Fruit fly (Drosophila melanogaster): ENCODE data around the gene CG8833.

CG8833 gene

dm6 chr3L:13905515-13905914 lies 23.3 kb downstream of the CG8833 start (continued):
- no peak for TF ChIP-seq z (GFP tag; IDR thresholded peaks at IDR 0.05)
- no peak for TF ChIP-seq CG10431 (GFP tag; optimal IDR thresholded peaks at IDR 0.05)
- peak; percentile 69 for TF ChIP-seq CG2712 (tag; optimal IDR thresholded peaks at IDR 0.05)
- TF ChIP-seq CG33213 (GFP tag; optimal IDR thresholded peaks at IDR 0.05): no peak
- no peak for TF ChIP-seq CG10959 (GFP tag; IDR thresholded peaks at IDR 0.05)
- TF ChIP-seq CG34376 (GFP tag; optimal IDR thresholded peaks at IDR 0.05): peak; percentile 75
- no peak for TF ChIP-seq btn (GFP tag; optimal IDR thresholded peaks at IDR 0.05)
- peak; percentile 59 for TF ChIP-seq CrebB (tag; optimal IDR thresholded peaks at IDR 0.05)
- TF ChIP-seq chinmo (GFP tag; IDR thresholded peaks at IDR 0.05; ENCODE audit: partially characterized antibody): no peak
- TF ChIP-seq CG8281 (tag; optimal IDR thresholded peaks at IDR 0.05): peak; percentile 9
- TF ChIP-seq sd (tag; optimal IDR thresholded peaks at IDR 0.05): peak; percentile 37
- TF ChIP-seq CG1024 (GFP tag; IDR thresholded peaks at IDR 0.05): no peak
- TF ChIP-seq CG10321 (GFP tag; IDR thresholded peaks at IDR 0.05): no peak
- no peak for TF ChIP-seq sr (GFP tag; IDR thresholded peaks at IDR 0.05)
- TF ChIP-seq CG9817 (tag; optimal IDR thresholded peaks at IDR 0.05): peak; percentile 40
- TF ChIP-seq slou (GFP tag; optimal IDR thresholded peaks at IDR 0.05): no peak
- no peak for TF ChIP-seq Atf3 (GFP tag; optimal IDR thresholded peaks at IDR 0.05)
- peak; percentile 33 for TF ChIP-seq B-H2 (GFP tag; optimal IDR thresholded peaks at IDR 0.05)
- no peak for TF ChIP-seq kah (GFP tag; optimal IDR thresholded peaks at IDR 0.05)
- peak in 1 of 2 experiments; percentile 49 for TF ChIP-seq dpn (GFP tag; optimal IDR thresholded peaks at IDR 0.05)
- no peak for TF ChIP-seq CG16813 (GFP tag; IDR thresholded peaks at IDR 0.05; ENCODE audit: partially characterized antibody)
- no peak for TF ChIP-seq CG8290 (GFP tag; optimal IDR thresholded peaks at IDR 0.05)
- TF ChIP-seq CG8290 (tag; optimal IDR thresholded peaks at IDR 0.05): no peak
- TF ChIP-seq Nf-YB (GFP tag; optimal IDR thresholded peaks at IDR 0.05): peak; percentile 33
- no peak for TF ChIP-seq psq (GFP tag; optimal IDR thresholded peaks at IDR 0.05)
- TF ChIP-seq Adf1 (GFP tag; IDR thresholded peaks at IDR 0.05): no peak
- TF ChIP-seq CG43689 (GFP tag; IDR thresholded peaks at IDR 0.05): 0 out of 2 replicates have a peak, but pooled peaks have one; percentile 27
- TF ChIP-seq CG3995 (GFP tag; optimal IDR thresholded peaks at IDR 0.05): no peak
- TF ChIP-seq exex (tag; optimal IDR thresholded peaks at IDR 0.05): peak; percentile 18
- TF ChIP-seq CG31224 (GFP tag; IDR thresholded peaks at IDR 0.05): peak; percentile 25; the same call in 1 of the 2 replicates
- no peak for TF ChIP-seq chif (GFP tag; optimal IDR thresholded peaks at IDR 0.05)
- TF ChIP-seq CG12071 (GFP tag; optimal IDR thresholded peaks at IDR 0.05): peak; percentile 16

dm6 chr3L:13904426-13904825 lies 24.4 kb downstream of the CG8833 start:
- TF ChIP-seq lilli (GFP tag; optimal IDR thresholded peaks at IDR 0.05) (no peak), chinmo (GFP tag; IDR thresholded peaks at IDR 0.05; ENCODE audit: partially characterized antibody) (0 out of 4 replicates have a peak, but pooled peaks have one; percentile 64), Med (GFP tag) (peak; percentile 39), ci (GFP tag; IDR thresholded peaks at IDR 0.05) (0 out of 3 replicates have a peak, but pooled peaks have one; percentile 12), cg (GFP tag; optimal IDR thresholded peaks at IDR 0.05) (peak; percentile 21), CG6791 (GFP tag; IDR thresholded peaks at IDR 0.05; ENCODE audit: partially characterized antibody) (0 out of 3 replicates have a peak, but pooled peaks have one; percentile 45), Nf-YC (tag; optimal IDR thresholded peaks at IDR 0.05) (no peak), pho (GFP tag; optimal IDR thresholded peaks at IDR 0.05) (no peak), toy (GFP tag; IDR thresholded peaks at IDR 0.05) (no peak), Deaf1 (tag; optimal IDR thresholded peaks at IDR 0.05) (peak; percentile 42), bowl (GFP tag; IDR thresholded peaks at IDR 0.05) (no peak), crol (GFP tag; IDR thresholded peaks at IDR 0.05) (no peak), jing (GFP tag; optimal IDR thresholded peaks at IDR 0.05) (no peak), z (GFP tag; IDR thresholded peaks at IDR 0.05) (peak; percentile 79), dmrt99B (tag; optimal IDR thresholded peaks at IDR 0.05) (no peak), CG17385 (GFP tag; optimal IDR thresholded peaks at IDR 0.05) (peak; percentile 60), fd3F (GFP tag; optimal IDR thresholded peaks at IDR 0.05) (no peak), Trl (optimal IDR thresholded peaks at IDR 0.05) (peak; percentile 63 to 90), Trl (GFP tag; optimal IDR thresholded peaks at IDR 0.05) (no peak), sisA (GFP tag; IDR thresholded peaks at IDR 0.05) (no peak)

All from whole organism, embryonic.